Fruit fly (Drosophila melanogaster) whole organism, embryonic: ENCODE data around the gene Cyp310a1.
A peak's percentile ranks its signal among the peaks of the same experiment; 100 is the strongest.

Experiments used
- Ada2b ChIP-seq: fragments of 200-800 bp; sonication (Bioruptor generic); IDR thresholded peaks from 2 replicates; pipeline ENCODE4 v1.3.6; 2022; ENCODE audit warnings: missing biosample characterization, missing genetic modification characterization
- Antp ChIP-seq: fragments of 200-800 bp; sonication (Bioruptor generic); optimal IDR thresholded peaks from 3 replicates; lab custom pipeline; 2016; ENCODE audit warnings: missing biosample characterization, missing genetic modification characterization
- B-H2 ChIP-seq: fragments of 200-800 bp; sonication (Bioruptor generic); optimal IDR thresholded peaks from 2 replicates; lab custom pipeline; 2018; ENCODE audit warnings: missing biosample characterization, mild to moderate bottlenecking, missing genetic modification characterization
- CG14014 ChIP-seq: fragments of 200-800 bp; sonication (Bioruptor generic); IDR thresholded peaks from 2 replicates; pipeline ENCODE4 v1.3.6; 2022; ENCODE audit warnings: missing biosample characterization, missing genetic modification characterization
- CG15073 ChIP-seq: fragments of 200-800 bp; sonication (Bioruptor generic); optimal IDR thresholded peaks from 2 replicates; lab custom pipeline; 2016; ENCODE audit warnings: missing biosample characterization, missing genetic modification characterization
- CG17328 ChIP-seq: fragments of 200-800 bp; sonication (Bioruptor generic); IDR thresholded peaks from 2 replicates; pipeline ENCODE4 v1.3.6; 2022; ENCODE audit warnings: missing biosample characterization, missing genetic modification characterization
- CG17359 ChIP-seq: fragments of 200-800 bp; sonication (Bioruptor generic); optimal IDR thresholded peaks from 3 replicates; lab custom pipeline; 2018; ENCODE audit warnings: missing biosample characterization, mild to moderate bottlenecking, missing genetic modification characterization, moderate library complexity
- CG18011 ChIP-seq: fragments of 200-800 bp; sonication (Bioruptor generic); optimal IDR thresholded peaks from 2 replicates; lab custom pipeline; 2017; ENCODE audit warnings: missing biosample characterization, missing genetic modification characterization, mild to moderate bottlenecking, moderate library complexity, missing genotype
- CG2202 ChIP-seq: fragments of 200-800 bp; sonication (Bioruptor generic); optimal IDR thresholded peaks from 2 replicates; lab custom pipeline; 2018; ENCODE audit warnings: missing biosample characterization, mild to moderate bottlenecking, missing genetic modification characterization
- CG2889 ChIP-seq: fragments of 200-800 bp; sonication (Bioruptor generic); IDR thresholded peaks from 3 replicates; pipeline ENCODE4 v1.3.6; 2022; ENCODE audit warnings: missing biosample characterization, missing genetic modification characterization
- CG3065 ChIP-seq: fragments of 200-800 bp; sonication (Bioruptor generic); optimal IDR thresholded peaks from 2 replicates; lab custom pipeline; 2016; ENCODE audit warnings: missing biosample characterization, missing genetic modification characterization
- CG3726 ChIP-seq: fragments of 200-800 bp; sonication (Bioruptor generic); IDR thresholded peaks from 3 replicates; pipeline ENCODE4, ENCODE4 v1.3.6; 2022; ENCODE audit warnings: missing biosample characterization, missing genetic modification characterization
- CG4404 ChIP-seq: fragments of 200-800 bp; sonication (Bioruptor generic); IDR thresholded peaks from 2 replicates; pipeline ENCODE4 v1.3.6; 2022; ENCODE audit warnings: missing biosample characterization, missing genetic modification characterization
- CG6175 ChIP-seq: fragments of 200-800 bp; sonication (Bioruptor generic); IDR thresholded peaks from 3 replicates; pipeline ENCODE4 v1.3.6; 2022; ENCODE audit warnings: missing biosample characterization, missing genetic modification characterization
- CG7357 ChIP-seq: fragments of 200-800 bp; sonication (Bioruptor generic); IDR thresholded peaks from 3 replicates; pipeline ENCODE4 v1.3.6; 2022; ENCODE audit warnings: missing biosample characterization, missing genetic modification characterization
- CG7839 ChIP-seq: fragments of 200-800 bp; sonication (Bioruptor generic); optimal IDR thresholded peaks from 3 replicates; lab custom pipeline; 2018; ENCODE audit warnings: missing biosample characterization, mild to moderate bottlenecking, missing genetic modification characterization, moderate library complexity
- CG7928 ChIP-seq: fragments of 200-800 bp; sonication (Bioruptor generic); optimal IDR thresholded peaks from 2 replicates; lab custom pipeline; 2017; ENCODE audit warnings: missing biosample characterization, mild to moderate bottlenecking, missing genetic modification characterization
- CG9876 ChIP-seq: fragments of 200-800 bp; sonication (Bioruptor generic); optimal IDR thresholded peaks from 2 replicates; lab custom pipeline; 2016; ENCODE audit warnings: missing biosample characterization, missing genetic modification characterization
- Dek ChIP-seq: fragments of 200-800 bp; sonication (Bioruptor generic); optimal IDR thresholded peaks from 3 replicates; lab custom pipeline; 2019; ENCODE audit warnings: missing biosample characterization, mild to moderate bottlenecking, missing genetic modification characterization, moderate library complexity
- Ets97D ChIP-seq: fragments of 200-800 bp; sonication (Bioruptor generic); optimal IDR thresholded peaks from 3 replicates; lab custom pipeline; 2016; ENCODE audit warnings: missing biosample characterization, missing genetic modification characterization
- Fer2 ChIP-seq: fragments of 200-800 bp; sonication (Bioruptor generic); optimal IDR thresholded peaks from 2 replicates; lab custom pipeline; 2018; ENCODE audit warnings: missing biosample characterization, mild to moderate bottlenecking, missing genetic modification characterization, moderate library complexity
- Kr ChIP-seq: fragments of 200-800 bp; sonication (Bioruptor generic); optimal IDR thresholded peaks from 2 replicates; lab custom pipeline; 2017; ENCODE audit warnings: missing biosample characterization, mild to moderate bottlenecking, missing genetic modification characterization
- MTF-1 ChIP-seq: fragments of 200-800 bp; sonication (Bioruptor generic); optimal IDR thresholded peaks from 2 replicates; lab custom pipeline; 2018; ENCODE audit warnings: missing biosample characterization, mild to moderate bottlenecking, missing genetic modification characterization, borderline replicate concordance
- Mes4 ChIP-seq: fragments of 200-800 bp; sonication (Bioruptor generic); optimal IDR thresholded peaks from 2 replicates; lab custom pipeline; 2016; ENCODE audit warnings: missing biosample characterization, missing genetic modification characterization
- NC2β ChIP-seq: fragments of 200-800 bp; sonication (Bioruptor generic); optimal IDR thresholded peaks from 2 replicates; lab custom pipeline; 2016; ENCODE audit warnings: missing biosample characterization, missing genetic modification characterization
- Nf-YB ChIP-seq: fragments of 200-800 bp; sonication (Bioruptor generic); optimal IDR thresholded peaks from 3 replicates; lab custom pipeline; 2019; ENCODE audit warnings: missing biosample characterization, mild to moderate bottlenecking, missing genetic modification characterization, moderate library complexity
- Pdp1 ChIP-seq, 2 experiments: fragments of 200-800 bp; sonication (Bioruptor generic); optimal IDR thresholded peaks; 3 replicates each; lab custom pipeline; 2016; ENCODE audit warnings: missing biosample characterization in 2 of 2, missing genetic modification characterization in 2 of 2, mild to moderate bottlenecking in 1 of 2, moderate library complexity in 1 of 2
- Scr ChIP-seq: fragments of 200-800 bp; sonication (Bioruptor generic); IDR thresholded peaks from 2 replicates; pipeline ENCODE4 v1.3.6; 2022; ENCODE audit warnings: missing biosample characterization, missing genetic modification characterization; ENCODE audit not compliant: partially characterized antibody
- Side ChIP-seq: fragments of 200-800 bp; sonication (Bioruptor generic); optimal IDR thresholded peaks from 2 replicates; lab custom pipeline; 2016; ENCODE audit warnings: missing biosample characterization, missing genetic modification characterization
- Sin3A ChIP-seq: fragments of >200 bp; optimal IDR thresholded peaks from 2 replicates; lab custom pipeline; 2018
- Trl ChIP-seq, 3 experiments: fragments of >200 bp in 2 of 3; fragments of 200-800 bp in 1 of 3; sonication (Bioruptor generic) in 1 of 3; optimal IDR thresholded peaks; 2 replicates in 1 of 3; 3 replicates in 2 of 3; lab custom pipeline; 2016 to 2017; ENCODE audit warnings: missing biosample characterization in 1 of 3, missing genetic modification characterization in 1 of 3
- ash1 ChIP-seq: fragments of 200-800 bp; sonication (Bioruptor generic); optimal IDR thresholded peaks from 2 replicates; lab custom pipeline; 2018; ENCODE audit warnings: missing biosample characterization, mild to moderate bottlenecking, missing genetic modification characterization
- chn ChIP-seq: fragments of 200-800 bp; sonication (Bioruptor generic); optimal IDR thresholded peaks from 2 replicates; lab custom pipeline; 2016; ENCODE audit warnings: missing biosample characterization, missing genetic modification characterization
- cwo ChIP-seq: fragments of 200-800 bp; sonication (Bioruptor generic); optimal IDR thresholded peaks from 3 replicates; lab custom pipeline; 2017; ENCODE audit warnings: missing biosample characterization, missing genetic modification characterization, mild to moderate bottlenecking, moderate library complexity, missing genetic modification reagents
- dati ChIP-seq: fragments of 200-800 bp; sonication (Bioruptor generic); IDR thresholded peaks from 2 replicates; pipeline ENCODE4 v1.3.6; 2022; ENCODE audit warnings: missing biosample characterization, missing genetic modification characterization
- eyg ChIP-seq: fragments of 200-800 bp; sonication (Bioruptor generic); optimal IDR thresholded peaks from 3 replicates; lab custom pipeline; 2016; ENCODE audit warnings: missing biosample characterization, missing genetic modification characterization
- grn ChIP-seq: fragments of 200-800 bp; sonication (Bioruptor generic); optimal IDR thresholded peaks from 3 replicates; lab custom pipeline; 2017; ENCODE audit warnings: missing biosample characterization, missing genetic modification characterization
- ken ChIP-seq: fragments of 200-800 bp; sonication (Bioruptor generic); IDR thresholded peaks from 3 replicates; pipeline ENCODE4 v1.3.6; 2022; ENCODE audit warnings: missing biosample characterization, missing genetic modification characterization
- nerfin-2 ChIP-seq: fragments of 200-800 bp; sonication (Bioruptor generic); IDR thresholded peaks from 2 replicates; pipeline ENCODE4 v1.3.6; 2022; ENCODE audit warnings: missing biosample characterization, missing genetic modification characterization; ENCODE audit not compliant: partially characterized antibody
- odd ChIP-seq: fragments of 200-800 bp; sonication (Bioruptor generic); optimal IDR thresholded peaks from 2 replicates; lab custom pipeline; 2017; ENCODE audit warnings: missing biosample characterization, mild to moderate bottlenecking, missing genetic modification characterization
- pan ChIP-seq, 4 experiments: fragments of >200 bp in 3 of 4; fragments of 200-800 bp in 1 of 4; sonication (Bioruptor generic) in 1 of 4; optimal IDR thresholded peaks in 3 of 4; IDR thresholded peaks in 1 of 4; 2 replicates each; pipeline versions ENCODE4 v1.3.6 to Lab custom; 2017 to 2022; ENCODE audit warnings: missing biosample characterization in 2 of 4, missing genetic modification characterization in 2 of 4, mixed read lengths in 1 of 4
- pita ChIP-seq: fragments of 200-800 bp; sonication (Bioruptor generic); optimal IDR thresholded peaks from 2 replicates; lab custom pipeline; 2017; ENCODE audit warnings: missing biosample characterization, mild to moderate bottlenecking, missing genetic modification characterization
- row ChIP-seq: fragments of 200-800 bp; sonication (Bioruptor generic); IDR thresholded peaks from 3 replicates; pipeline ENCODE4 v1.3.6; 2022; ENCODE audit warnings: missing biosample characterization, missing genetic modification characterization
- schlank ChIP-seq: fragments of 200-800 bp; sonication (Bioruptor generic); optimal IDR thresholded peaks from 2 replicates; lab custom pipeline; 2018; ENCODE audit warnings: missing biosample characterization, mild to moderate bottlenecking, missing genetic modification characterization
- sens ChIP-seq: fragments of 200-800 bp; sonication (Bioruptor generic); peaks from one replicate; lab custom pipeline; 2016; ENCODE audit warnings: missing biosample characterization, missing genetic modification characterization
- slou ChIP-seq: fragments of 200-800 bp; sonication (Bioruptor generic); optimal IDR thresholded peaks from 3 replicates; lab custom pipeline; 2016; ENCODE audit warnings: missing biosample characterization, missing genetic modification characterization
- sqz ChIP-seq: fragments of 200-800 bp; sonication (Bioruptor generic); optimal IDR thresholded peaks from 3 replicates; lab custom pipeline; 2018; ENCODE audit warnings: missing biosample characterization, mild to moderate bottlenecking, missing genetic modification characterization
- sug ChIP-seq: fragments of 200-800 bp; optimal IDR thresholded peaks from 2 replicates; lab custom pipeline; 2019; ENCODE audit warnings: missing biosample characterization, mild to moderate bottlenecking, missing genetic modification characterization, moderate library complexity
- trh ChIP-seq: fragments of 200-800 bp; sonication (Bioruptor generic); optimal IDR thresholded peaks from 2 replicates; lab custom pipeline; 2016; ENCODE audit warnings: missing biosample characterization, missing genetic modification characterization
- vnd ChIP-seq: fragments of 200-800 bp; sonication (Bioruptor generic); IDR thresholded peaks from 3 replicates; pipeline ENCODE4 v1.3.6; 2022; ENCODE audit warnings: missing biosample characterization, missing genetic modification characterization; ENCODE audit not compliant: partially characterized antibody

Cyp310a1 gene

DNA sequence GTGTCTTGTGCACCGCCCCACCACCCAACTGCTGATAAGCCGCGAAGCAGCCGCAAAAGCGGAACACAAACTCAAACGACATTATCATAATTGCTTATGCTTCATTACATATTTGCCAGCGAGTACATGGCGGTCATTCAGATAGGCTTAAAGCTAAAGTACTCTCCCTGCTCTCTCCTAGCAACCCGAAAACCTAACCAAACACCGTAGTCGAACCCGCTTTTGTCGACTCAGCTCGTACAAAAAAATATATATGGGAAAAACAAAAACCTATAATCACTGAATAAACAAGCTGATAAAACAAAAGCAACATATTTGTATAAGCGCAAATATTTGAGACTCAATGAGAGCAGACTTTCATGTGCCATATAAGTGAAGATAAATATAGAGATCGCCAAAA lies 25.8 kb downstream of the Cyp310a1 start (continued):
- TF ChIP-seq sqz (peak; percentile 27), slou (GFP tag; lab: Kevin White, UChicago) (peak; percentile 12), CG4404 (GFP tag; lab: Robert Waterston, UW) (no peak), CG7357 (GFP tag; lab: Robert Waterston, UW) (no peak), dati (GFP tag; lab: Robert Waterston, UW) (no peak), Pdp1 (GFP tag; optimal IDR thresholded peaks at IDR 0.05; lab: Kevin White, UChicago) (peak; percentile 69 to 79), chn (peak; percentile 33), CG17328 (GFP tag; lab: Robert Waterston, UW) (peak; percentile 59), pita (GFP tag; lab: Kevin White, UChicago) (no peak), Trl (optimal IDR thresholded peaks at IDR 0.05; lab: Kevin White, UChicago) (peak in 1 of 2 experiments; percentile 0), Trl (GFP tag; optimal IDR thresholded peaks at IDR 0.05; lab: Kevin White, UChicago) (peak; percentile 85), Kr (GFP tag; lab: Kevin White, UChicago) (peak; percentile 67), CG6175 (0 out of 3 replicates have a peak, but pooled peaks have one; percentile 30), Nf-YB (GFP tag; lab: Kevin White, UChicago) (peak; percentile 74), ken (0 out of 3 replicates have a peak, but pooled peaks have one; percentile 46), NC2β (GFP tag; lab: Kevin White, UChicago) (peak; percentile 86), schlank (tag; lab: Kevin White, UChicago) (peak; percentile 84), CG3726 (0 out of 3 replicates have a peak, but pooled peaks have one; percentile 50), CG9876 (GFP tag; lab: Kevin White, UChicago) (peak; percentile 52), sens (GFP tag; lab: Kevin White, UChicago) (peak; percentile 99), nerfin-2 (GFP tag; lab: Robert Waterston, UW) (no peak), grn (GFP tag; lab: Kevin White, UChicago) (peak; percentile 87), CG7928 (GFP tag; lab: Kevin White, UChicago) (peak; percentile 55), odd (GFP tag; lab: Kevin White, UChicago) (peak; percentile 93), CG15073 (GFP tag; lab: Kevin White, UChicago) (no peak), CG18011 (GFP tag; lab: Kevin White, UChicago) (peak; percentile 76), CG14014 (GFP tag; lab: Robert Waterston, UW) (peak; percentile 70; the same call in 1 of the 2 replicates), Ets97D (GFP tag; lab: Kevin White, UChicago) (peak; percentile 51), Side (GFP tag; lab: Kevin White, UChicago) (peak; percentile 91), Mes4 (GFP tag; lab: Kevin White, UChicago) (peak; percentile 91), cwo (GFP tag; lab: Kevin White, UChicago) (peak; percentile 83), pan (optimal IDR thresholded peaks at IDR 0.05; lab: Kevin White, UChicago) (no peak), pan (GFP tag; optimal IDR thresholded peaks at IDR 0.05 in 1 of 2, IDR thresholded peaks at IDR 0.05 in 1 of 2) (peak in 1 of 2 experiments; percentile 64), trh (GFP tag; lab: Kevin White, UChicago) (peak; percentile 79), row (GFP tag; lab: Robert Waterston, UW) (peak; percentile 20; the same call in 1 of the 3 replicates), Sin3A (lab: Kevin White, UChicago) (no peak), MTF-1 (peak; percentile 74), sug (tag; lab: Kevin White, UChicago) (peak; percentile 74), CG7839 (tag; lab: Kevin White, UChicago) (peak; percentile 63), CG2889 (no peak), Dek (tag; lab: Kevin White, UChicago) (peak; percentile 82), Fer2 (tag; lab: Kevin White, UChicago) (peak; percentile 58), eyg (peak; percentile 90), CG17359 (peak; percentile 85), vnd (GFP tag; lab: Robert Waterston, UW) (no peak), B-H2 (GFP tag; lab: Kevin White, UChicago) (peak; percentile 82), Ada2b (GFP tag; lab: Robert Waterston, UW) (peak; percentile 12; the same call in 1 of the 2 replicates), CG3065 (GFP tag; lab: Kevin White, UChicago) (peak; percentile 72), Scr (GFP tag; lab: Robert Waterston, UW) (no peak), CG2202 (tag; lab: Kevin White, UChicago) (peak; percentile 91), Antp (peak; percentile 64), ash1 (GFP tag; lab: Kevin White, UChicago) (peak; percentile 61)
